Fruit fly (Drosophila melanogaster): Measurements from ENCODE around the gene RpL36A.

DNA sequence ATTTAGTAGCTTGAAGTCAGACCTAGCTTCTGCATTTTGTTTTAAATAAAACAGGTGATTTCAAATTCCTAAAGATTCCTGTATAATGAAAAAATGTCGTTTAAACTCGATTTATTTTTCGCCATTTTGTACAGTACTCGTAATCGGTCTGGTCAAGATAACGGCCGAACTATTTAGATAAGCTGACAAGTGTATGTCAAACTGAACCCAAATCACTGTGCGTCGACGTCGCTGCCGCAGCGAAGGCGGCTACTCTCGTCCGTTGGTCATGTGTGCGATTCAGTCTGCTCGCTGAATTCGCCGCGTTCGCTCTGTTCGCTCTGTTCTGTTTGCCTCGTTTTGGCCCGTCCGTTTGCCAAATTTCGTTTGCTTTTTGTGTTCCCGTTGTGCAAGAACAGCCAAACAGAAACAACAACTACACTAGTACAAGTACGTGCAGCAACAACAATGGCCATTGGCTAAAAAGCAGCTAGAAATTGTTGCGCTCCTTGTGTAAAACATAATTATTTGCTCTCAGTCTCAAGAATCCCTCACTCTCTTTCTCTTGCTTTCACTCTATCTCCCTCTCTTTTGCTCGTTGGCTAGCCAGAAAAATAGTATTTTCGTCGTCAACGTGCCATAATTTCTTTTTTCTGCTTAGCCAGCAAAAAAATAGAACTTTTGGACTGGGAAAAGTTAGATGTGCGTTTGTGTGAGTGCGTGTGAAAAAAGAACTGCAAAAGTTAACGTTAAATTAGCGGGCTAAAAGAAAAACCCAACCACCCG is 45.5 kb upstream of the RpL36A start:
- TF ChIP-seq insv (optimal IDR thresholded peaks at IDR 0.05) (no peak), psq (optimal IDR thresholded peaks at IDR 0.05) (no peak)
